Worm (Caenorhabditis elegans) whole organism, L1 larva: ENCODE results near the gene gcy-37.
A peak's percentile ranks its signal among the peaks of the same experiment; 100 is the strongest.

Source experiments
- C04F5.9 ChIP-seq: sonication (generic microtip); optimal IDR thresholded peaks from 2 replicates; lab custom pipeline; 2016; ENCODE audit warnings: missing genetic modification characterization, missing compliant biosample characterization
- F16B12.6 ChIP-seq: fragments of 150-350 bp; optimal IDR thresholded peaks from 2 replicates; lab custom pipeline; 2014; ENCODE audit warnings: missing biosample characterization, missing genetic modification characterization
- Y116A8C.19 ChIP-seq: sonication (generic microtip); optimal IDR thresholded peaks from 2 replicates; lab custom pipeline; 2016; ENCODE audit warnings: missing compliant biosample characterization, missing genetic modification characterization, borderline replicate concordance
- aha-1 ChIP-seq: fragments of 150-350 bp; optimal IDR thresholded peaks from 2 replicates; lab custom pipeline; 2014; ENCODE audit warnings: missing biosample characterization, missing genetic modification characterization
- aly-2 ChIP-seq: fragments of 150-350 bp; optimal IDR thresholded peaks from 2 replicates; lab custom pipeline; 2014; ENCODE audit warnings: missing biosample characterization, missing genetic modification characterization
- ama-1 ChIP-seq: fragments of 150-350 bp; optimal IDR thresholded peaks from 2 replicates; lab custom pipeline; 2014
- ceh-63 ChIP-seq: fragments of 200-800 bp; sonication (Bioruptor generic); optimal IDR thresholded peaks from 2 replicates; lab custom pipeline; 2018; ENCODE audit warnings: mild to moderate bottlenecking, missing genetic modification characterization, missing compliant biosample characterization
- ceh-8 ChIP-seq: fragments of 200-800 bp; sonication (Bioruptor generic); optimal IDR thresholded peaks from 2 replicates; lab custom pipeline; 2018; ENCODE audit warnings: mild to moderate bottlenecking, missing genetic modification characterization, moderate library complexity, missing compliant biosample characterization
- ceh-90 ChIP-seq: sonication (generic microtip); optimal IDR thresholded peaks from 2 replicates; lab custom pipeline; 2016; ENCODE audit warnings: missing genetic modification characterization, missing compliant biosample characterization
- ces-1 ChIP-seq: fragments of 150-350 bp; optimal IDR thresholded peaks from 2 replicates; lab custom pipeline; 2014; ENCODE audit warnings: missing biosample characterization, missing genetic modification reagents, missing genetic modification characterization
- efl-3 ChIP-seq: fragments of 200-800 bp; sonication (Bioruptor generic); optimal IDR thresholded peaks from 2 replicates; lab custom pipeline; 2018; ENCODE audit warnings: mild to moderate bottlenecking, missing genetic modification characterization, missing compliant biosample characterization
- egl-13 ChIP-seq: sonication (generic microtip); optimal IDR thresholded peaks from 2 replicates; lab custom pipeline; 2016; ENCODE audit warnings: missing genotype, missing genetic modification reagents, missing genetic modification characterization, missing compliant biosample characterization
- egl-27 ChIP-seq, 2 experiments: fragments of 150-350 bp in 1 of 2; sonication (generic microtip); optimal IDR thresholded peaks; 3 replicates each; lab custom pipeline; 2017 to 2018; ENCODE audit warnings: missing biosample characterization in 2 of 2, missing genetic modification characterization in 2 of 2, missing genetic modification reagents in 2 of 2
- ets-5 ChIP-seq: fragments of 200-800 bp; sonication (Bioruptor generic); IDR thresholded peaks from 2 replicates; pipeline ENCODE4 v1.3.6; 2022; ENCODE audit warnings: missing genetic modification characterization, missing compliant biosample characterization
- fkh-10 ChIP-seq: sonication (generic microtip); optimal IDR thresholded peaks from 2 replicates; lab custom pipeline; 2017; ENCODE audit warnings: missing biosample characterization, missing genetic modification reagents, missing genetic modification characterization
- fkh-8 ChIP-seq: sonication (generic microtip); optimal IDR thresholded peaks from 2 replicates; lab custom pipeline; 2016; ENCODE audit warnings: mild to moderate bottlenecking, missing genetic modification characterization, missing compliant biosample characterization
- fos-1 ChIP-seq: fragments of 150-350 bp; optimal IDR thresholded peaks from 2 replicates; lab custom pipeline; 2014; ENCODE audit warnings: missing biosample characterization, missing genetic modification characterization
- grh-1 ChIP-seq: fragments of 200-800 bp; sonication (Bioruptor generic); IDR thresholded peaks from 2 replicates; pipeline ENCODE4 v1.3.6; 2022; ENCODE audit warnings: missing genetic modification reagents, missing genetic modification characterization, missing compliant biosample characterization
- hlh-17 ChIP-seq: fragments of 200-800 bp; sonication (Bioruptor generic); optimal IDR thresholded peaks from 2 replicates; lab custom pipeline; 2018; ENCODE audit warnings: missing genetic modification characterization, mild to moderate bottlenecking, missing compliant biosample characterization, moderate library complexity, borderline replicate concordance
- hlh-4 ChIP-seq: sonication (generic microtip); optimal IDR thresholded peaks from 2 replicates; lab custom pipeline; 2016; ENCODE audit warnings: mild to moderate bottlenecking, missing genetic modification characterization, missing compliant biosample characterization
- hpl-2 ChIP-seq: fragments of 150-350 bp; optimal IDR thresholded peaks from 2 replicates; lab custom pipeline; 2014; ENCODE audit warnings: missing biosample characterization, missing genetic modification reagents, missing genetic modification characterization
- irx-1 ChIP-seq: sonication (generic microtip); optimal IDR thresholded peaks from 2 replicates; lab custom pipeline; 2016; ENCODE audit warnings: missing genetic modification characterization, missing compliant biosample characterization
- jun-1 ChIP-seq: fragments of 150-350 bp; optimal IDR thresholded peaks from 2 replicates; lab custom pipeline; 2014; ENCODE audit warnings: missing biosample characterization, missing genetic modification reagents, missing genetic modification characterization
- lin-13 ChIP-seq: fragments of 150-350 bp; optimal IDR thresholded peaks from 2 replicates; lab custom pipeline; 2014; ENCODE audit warnings: missing biosample characterization, missing genetic modification reagents, missing genetic modification characterization
- lin-15B ChIP-seq: fragments of 150-350 bp; sonication (generic microtip); optimal IDR thresholded peaks from 3 replicates; lab custom pipeline; 2014; ENCODE audit warnings: missing biosample characterization, missing genetic modification characterization
- lir-3 ChIP-seq: sonication (generic microtip); optimal IDR thresholded peaks from 2 replicates; lab custom pipeline; 2016; ENCODE audit warnings: mild to moderate bottlenecking, missing genetic modification characterization, moderate library complexity, missing compliant biosample characterization; ENCODE audit not compliant: poor library complexity
- mep-1 ChIP-seq: fragments of 150-350 bp; optimal IDR thresholded peaks from 2 replicates; lab custom pipeline; 2014; ENCODE audit warnings: missing biosample characterization, missing genetic modification characterization
- nhr-11 ChIP-seq: fragments of 150-350 bp; optimal IDR thresholded peaks from 2 replicates; lab custom pipeline; 2014; ENCODE audit warnings: missing biosample characterization, missing genetic modification characterization
- nhr-20 ChIP-seq: sonication (generic microtip); optimal IDR thresholded peaks from 2 replicates; lab custom pipeline; 2016; ENCODE audit warnings: mild to moderate bottlenecking, missing genetic modification characterization, missing compliant biosample characterization
- nhr-237 ChIP-seq: fragments of 150-350 bp; optimal IDR thresholded peaks from 2 replicates; lab custom pipeline; 2014; ENCODE audit warnings: missing biosample characterization, missing genetic modification characterization
- nhr-28 ChIP-seq: fragments of 150-350 bp; optimal IDR thresholded peaks from 2 replicates; lab custom pipeline; 2014; ENCODE audit warnings: missing biosample characterization, missing genetic modification characterization
- nhr-71 ChIP-seq: sonication (generic microtip); optimal IDR thresholded peaks from 2 replicates; lab custom pipeline; 2016; ENCODE audit warnings: mild to moderate bottlenecking, missing genetic modification characterization, moderate library complexity, missing compliant biosample characterization
- nhr-76 ChIP-seq: sonication (generic microtip); optimal IDR thresholded peaks from 2 replicates; lab custom pipeline; 2017; ENCODE audit warnings: missing biosample characterization, missing genetic modification characterization
- nhr-77 ChIP-seq: fragments of 150-350 bp; optimal IDR thresholded peaks from 2 replicates; lab custom pipeline; 2014; ENCODE audit warnings: missing biosample characterization, missing genetic modification characterization
- nhr-84 ChIP-seq: sonication (generic microtip); optimal IDR thresholded peaks from 2 replicates; lab custom pipeline; 2017; ENCODE audit warnings: missing biosample characterization, missing genetic modification characterization
- nhr-90 ChIP-seq: sonication (generic microtip); optimal IDR thresholded peaks from 2 replicates; lab custom pipeline; 2016; ENCODE audit warnings: mild to moderate bottlenecking, missing genetic modification characterization, missing compliant biosample characterization; ENCODE audit not compliant: poor library complexity
- pax-3 ChIP-seq: fragments of 200-800 bp; sonication (Bioruptor generic); optimal IDR thresholded peaks from 2 replicates; lab custom pipeline; 2018; ENCODE audit warnings: mild to moderate bottlenecking, missing genetic modification characterization, moderate library complexity, missing compliant biosample characterization
- snpc-4 ChIP-seq: fragments of 150-350 bp; optimal IDR thresholded peaks from 2 replicates; lab custom pipeline; 2014; ENCODE audit warnings: missing biosample characterization, missing genetic modification characterization
- sox-4 ChIP-seq: sonication (generic microtip); optimal IDR thresholded peaks from 2 replicates; lab custom pipeline; 2016; ENCODE audit warnings: missing genetic modification characterization, missing compliant biosample characterization
- swsn-7 ChIP-seq: sonication (generic microtip); optimal IDR thresholded peaks from 2 replicates; lab custom pipeline; 2016; ENCODE audit warnings: missing genetic modification characterization, missing compliant biosample characterization
- tbx-2 ChIP-seq: sonication (generic microtip); optimal IDR thresholded peaks from 2 replicates; lab custom pipeline; 2016; ENCODE audit warnings: missing genetic modification characterization, missing compliant biosample characterization
- tlp-1 ChIP-seq: fragments of 150-350 bp; optimal IDR thresholded peaks from 2 replicates; lab custom pipeline; 2014; ENCODE audit warnings: missing biosample characterization, missing genetic modification characterization
- unc-130 ChIP-seq: fragments of 150-350 bp; optimal IDR thresholded peaks from 2 replicates; lab custom pipeline; 2017; ENCODE audit warnings: missing biosample characterization, missing genetic modification characterization, inconsistent platforms
- unc-30 ChIP-seq: sonication (generic microtip); optimal IDR thresholded peaks from 2 replicates; lab custom pipeline; 2017; ENCODE audit warnings: missing biosample characterization, missing genetic modification characterization
- unc-62 ChIP-seq: fragments of 150-350 bp; optimal IDR thresholded peaks from 2 replicates; lab custom pipeline; 2014; ENCODE audit warnings: missing biosample characterization, missing genetic modification reagents, missing genetic modification characterization
- vab-15 ChIP-seq: sonication (generic microtip); optimal IDR thresholded peaks from 2 replicates; lab custom pipeline; 2017; ENCODE audit warnings: missing genotype, mild to moderate bottlenecking, missing genetic modification characterization, missing compliant biosample characterization
- xbp-1 ChIP-seq: sonication (generic microtip); optimal IDR thresholded peaks from 2 replicates; lab custom pipeline; 2016; ENCODE audit warnings: missing genetic modification characterization, missing compliant biosample characterization
- zag-1 ChIP-seq: fragments of 150-350 bp; optimal IDR thresholded peaks from 2 replicates; lab custom pipeline; 2014; ENCODE audit warnings: missing biosample characterization, missing genetic modification characterization
- ztf-11 ChIP-seq, 2 experiments: sonication (generic microtip); optimal IDR thresholded peaks; 2 replicates each; lab custom pipeline; 2016 to 2017; ENCODE audit warnings: missing genetic modification characterization in 2 of 2, missing biosample characterization in 1 of 2, missing compliant biosample characterization in 1 of 2
- ztf-4 ChIP-seq: fragments of 150-350 bp; optimal IDR thresholded peaks from 2 replicates; lab custom pipeline; 2014; ENCODE audit warnings: missing biosample characterization, missing genetic modification characterization

The gcy-37 gene

ce11 chrIV:2177545-2177944, 18.6 kb upstream of the gcy-37 start, which contains the start of gene hrpu-2 (continued):
- TF ChIP-seq Y116A8C.19: no peak
- TF ChIP-seq aly-2 (tag; lab: Kevin White, UChicago): peak; percentile 85
- TF ChIP-seq nhr-76 (tag; lab: Kevin White, UChicago): no peak
- peak; percentile 75 for TF ChIP-seq ztf-4
- peak; percentile 64 for TF ChIP-seq nhr-11
- peak; percentile 67 for TF ChIP-seq ceh-90
- TF ChIP-seq fkh-8 (tag; lab: Kevin White, UChicago): peak; percentile 85
- peak; percentile 90 for TF ChIP-seq nhr-90 (tag; lab: Kevin White, UChicago)
- TF ChIP-seq nhr-20 (tag; lab: Kevin White, UChicago): peak; percentile 83
- TF ChIP-seq efl-3 (GFP tag; lab: Kevin White, UChicago): no peak
- peak; percentile 7 for TF ChIP-seq nhr-237
- TF ChIP-seq nhr-28: no peak
- TF ChIP-seq hlh-4 (tag; lab: Kevin White, UChicago): no peak
- TF ChIP-seq snpc-4 (tag; lab: Kevin White, UChicago): peak; percentile 78
- peak; percentile 80 for TF ChIP-seq sox-4
- TF ChIP-seq egl-27 (tag; optimal IDR thresholded peaks at IDR 0.05; lab: Kevin White, UChicago): peak in 1 of 2 experiments; percentile 13
- peak; percentile 35 for TF ChIP-seq aha-1 (tag; lab: Kevin White, UChicago)
- TF ChIP-seq unc-30: peak; percentile 13
- peak; percentile 62 for TF ChIP-seq F16B12.6 (tag; lab: Kevin White, UChicago)
- TF ChIP-seq nhr-84 (tag; lab: Kevin White, UChicago): no peak
- TF ChIP-seq nhr-71 (tag; lab: Kevin White, UChicago): peak; percentile 94
- TF ChIP-seq tbx-2: peak; percentile 93
- TF ChIP-seq mep-1 (tag; lab: Kevin White, UChicago): peak; percentile 94
- peak; percentile 84 for TF ChIP-seq fos-1 (tag; lab: Kevin White, UChicago)
- no peak for TF ChIP-seq unc-62 (GFP tag; lab: Kevin White, UChicago)
- TF ChIP-seq grh-1: peak; percentile 91
- peak; percentile 73 for TF ChIP-seq C04F5.9 (tag; lab: Kevin White, UChicago)
- no peak for TF ChIP-seq lir-3 (tag; lab: Kevin White, UChicago)
- TF ChIP-seq ztf-11 (tag; optimal IDR thresholded peaks at IDR 0.05; lab: Kevin White, UChicago): peak in 1 of 2 experiments; percentile 76
- peak; percentile 89 for TF ChIP-seq irx-1 (tag; lab: Kevin White, UChicago)
- no peak for TF ChIP-seq ces-1 (GFP tag; lab: Kevin White, UChicago)
- no peak for TF ChIP-seq vab-15 (tag; lab: Kevin White, UChicago)
- peak; percentile 80 for TF ChIP-seq pax-3 (tag; lab: Kevin White, UChicago)
- peak; percentile 83 for TF ChIP-seq egl-13 (tag; lab: Kevin White, UChicago)
- no peak for TF ChIP-seq hlh-17 (GFP tag; lab: Kevin White, UChicago)
- peak; percentile 85 for TF ChIP-seq jun-1 (tag; lab: Kevin White, UChicago)
- peak; percentile 50 for TF ChIP-seq ama-1 (lab: Kevin White, UChicago)
- TF ChIP-seq ceh-63 (GFP tag; lab: Kevin White, UChicago): no peak
- no peak for TF ChIP-seq ets-5 (GFP tag; lab: Robert Waterston, UW)
- no peak for TF ChIP-seq tlp-1 (tag; lab: Kevin White, UChicago)
- TF ChIP-seq nhr-77: peak; percentile 65
- TF ChIP-seq fkh-10 (GFP tag; lab: Kevin White, UChicago): peak; percentile 77
- TF ChIP-seq swsn-7 (tag; lab: Kevin White, UChicago): peak; percentile 93
- peak; percentile 91 for TF ChIP-seq ceh-8
- no peak for TF ChIP-seq zag-1 (tag; lab: Kevin White, UChicago)
- peak; percentile 75 for TF ChIP-seq lin-15B (tag; lab: Kevin White, UChicago)
- TF ChIP-seq xbp-1 (tag; lab: Kevin White, UChicago): peak; percentile 86
- peak; percentile 64 for TF ChIP-seq hpl-2 (GFP tag; lab: Kevin White, UChicago)
- TF ChIP-seq lin-13: peak; percentile 90
- peak; percentile 11 for TF ChIP-seq unc-130 (tag; lab: Kevin White, UChicago)
